Fruit fly (Drosophila melanogaster) whole organism, embryonic: ENCODE measurements around the gene PK1-R.

Experiments used
- Abd-B ChIP-seq: fragments of 200-800 bp; sonication (Bioruptor generic); optimal IDR thresholded peaks from 2 replicates; lab custom pipeline; 2018; ENCODE audit warnings: missing biosample characterization, mild to moderate bottlenecking, missing genetic modification characterization, moderate library complexity
- Atf6 ChIP-seq: fragments of 200-800 bp; sonication (Bioruptor generic); IDR thresholded peaks from 2 replicates; pipeline ENCODE4 v1.3.6; 2022; ENCODE audit warnings: missing biosample characterization, missing genetic modification characterization
- B-H1 ChIP-seq: fragments of 200-800 bp; sonication (Bioruptor generic); IDR thresholded peaks from 3 replicates; pipeline ENCODE4 v1.3.6; 2022; ENCODE audit warnings: missing biosample characterization, missing genetic modification characterization
- CG10654 ChIP-seq: fragments of 200-800 bp; sonication (Bioruptor generic); optimal IDR thresholded peaks from 2 replicates; lab custom pipeline; 2016; ENCODE audit warnings: missing biosample characterization, missing genetic modification characterization
- CG12236 ChIP-seq: fragments of 200-800 bp; sonication (Bioruptor generic); optimal IDR thresholded peaks from 2 replicates; lab custom pipeline; 2016; ENCODE audit warnings: missing biosample characterization, missing genetic modification characterization
- CG13775 ChIP-seq: fragments of 200-800 bp; sonication (Bioruptor generic); optimal IDR thresholded peaks from 3 replicates; lab custom pipeline; 2017; ENCODE audit warnings: missing biosample characterization, mild to moderate bottlenecking, missing genetic modification characterization
- CG14014 ChIP-seq: fragments of 200-800 bp; sonication (Bioruptor generic); IDR thresholded peaks from 2 replicates; pipeline ENCODE4 v1.3.6; 2022; ENCODE audit warnings: missing biosample characterization, missing genetic modification characterization
- CG15011 ChIP-seq: fragments of 200-800 bp; sonication (Bioruptor generic); optimal IDR thresholded peaks from 3 replicates; lab custom pipeline; 2018; ENCODE audit warnings: missing biosample characterization, mild to moderate bottlenecking, missing genetic modification characterization
- CG1529 ChIP-seq: fragments of 200-800 bp; sonication (Bioruptor generic); optimal IDR thresholded peaks from 3 replicates; lab custom pipeline; 2018; ENCODE audit warnings: missing biosample characterization, missing genetic modification characterization
- CG18599 ChIP-seq: fragments of 200-800 bp; sonication (Bioruptor generic); optimal IDR thresholded peaks from 3 replicates; lab custom pipeline; 2017; ENCODE audit warnings: missing biosample characterization, missing genetic modification characterization, mild to moderate bottlenecking, moderate library complexity, missing genetic modification reagents
- CG2116 ChIP-seq: fragments of 200-800 bp; sonication (Bioruptor generic); optimal IDR thresholded peaks from 3 replicates; lab custom pipeline; 2018; ENCODE audit warnings: missing biosample characterization, mild to moderate bottlenecking, missing genetic modification characterization
- CG30431 ChIP-seq: fragments of 200-800 bp; sonication (Bioruptor generic); optimal IDR thresholded peaks from 2 replicates; lab custom pipeline; 2017; ENCODE audit warnings: missing biosample characterization, missing genetic modification characterization
- CG32532 ChIP-seq: fragments of 200-800 bp; sonication (Bioruptor generic); IDR thresholded peaks from 2 replicates; pipeline ENCODE4 v1.3.6; 2022; ENCODE audit warnings: missing biosample characterization, missing genetic modification characterization
- CG32767 ChIP-seq: fragments of 200-800 bp; sonication (Bioruptor generic); IDR thresholded peaks from 2 replicates; pipeline ENCODE4 v1.3.6; 2022; ENCODE audit warnings: missing biosample characterization, missing genetic modification characterization
- CG3726 ChIP-seq: fragments of 200-800 bp; sonication (Bioruptor generic); IDR thresholded peaks from 3 replicates; pipeline ENCODE4, ENCODE4 v1.3.6; 2022; ENCODE audit warnings: missing biosample characterization, missing genetic modification characterization
- CG6654 ChIP-seq: fragments of 200-800 bp; sonication (Bioruptor generic); optimal IDR thresholded peaks from 2 replicates; lab custom pipeline; 2017; ENCODE audit warnings: missing biosample characterization, mild to moderate bottlenecking, missing genetic modification characterization
- CG6791 ChIP-seq: fragments of 200-800 bp; sonication (Bioruptor generic); IDR thresholded peaks from 3 replicates; pipeline ENCODE4 v1.3.6; 2022; ENCODE audit warnings: missing biosample characterization, missing genetic modification characterization; ENCODE audit not compliant: partially characterized antibody
- CG6854 ChIP-seq: fragments of 200-800 bp; sonication (Bioruptor generic); optimal IDR thresholded peaks from 3 replicates; lab custom pipeline; 2017; ENCODE audit warnings: missing biosample characterization, mild to moderate bottlenecking, missing genetic modification characterization
- CG8281 ChIP-seq: fragments of 200-800 bp; sonication (Bioruptor generic); optimal IDR thresholded peaks from 2 replicates; lab custom pipeline; 2018; ENCODE audit warnings: missing biosample characterization, mild to moderate bottlenecking, missing genetic modification characterization, moderate library complexity
- CG8944 ChIP-seq: fragments of 200-800 bp; sonication (Bioruptor generic); optimal IDR thresholded peaks from 3 replicates; lab custom pipeline; 2016; ENCODE audit warnings: missing biosample characterization, missing genetic modification characterization
- CG9437 ChIP-seq: fragments of 200-800 bp; sonication (Bioruptor generic); optimal IDR thresholded peaks from 2 replicates; lab custom pipeline; 2018; ENCODE audit warnings: missing biosample characterization, mild to moderate bottlenecking, missing genetic modification characterization
- CG9817 ChIP-seq: fragments of 200-800 bp; sonication (Bioruptor generic); optimal IDR thresholded peaks from 2 replicates; lab custom pipeline; 2018; ENCODE audit warnings: missing biosample characterization, mild to moderate bottlenecking, missing genetic modification characterization, moderate library complexity
- Camta ChIP-seq: fragments of 200-800 bp; sonication (Bioruptor generic); optimal IDR thresholded peaks from 2 replicates; lab custom pipeline; 2016; ENCODE audit warnings: missing biosample characterization, missing genetic modification characterization
- D19A ChIP-seq: fragments of 200-800 bp; optimal IDR thresholded peaks from 3 replicates; lab custom pipeline; 2019; ENCODE audit warnings: missing biosample characterization, mild to moderate bottlenecking, missing genetic modification characterization, moderate library complexity
- Dref ChIP-seq: fragments of 200-800 bp; sonication (Bioruptor generic); IDR thresholded peaks from 2 replicates; pipeline ENCODE4 v1.3.6; 2022; ENCODE audit warnings: missing biosample characterization, missing genetic modification characterization
- Ets65A ChIP-seq: fragments of 200-800 bp; sonication (Bioruptor generic); peaks from one replicate; lab custom pipeline; 2016; ENCODE audit warnings: missing biosample characterization, missing genetic modification characterization
- Neu2 ChIP-seq: fragments of 200-800 bp; sonication (Bioruptor generic); optimal IDR thresholded peaks from 3 replicates; lab custom pipeline; 2016; ENCODE audit warnings: missing biosample characterization, missing genetic modification characterization, borderline replicate concordance
- ab ChIP-seq: fragments of 200-800 bp; sonication (Bioruptor generic); optimal IDR thresholded peaks from 2 replicates; lab custom pipeline; 2016; ENCODE audit warnings: missing biosample characterization, missing genetic modification characterization
- ac ChIP-seq: fragments of 200-800 bp; sonication (Bioruptor generic); optimal IDR thresholded peaks from 3 replicates; lab custom pipeline; 2017; ENCODE audit warnings: missing biosample characterization, mild to moderate bottlenecking, missing genetic modification characterization
- danr ChIP-seq: fragments of 200-800 bp; sonication (Bioruptor generic); IDR thresholded peaks from 2 replicates; pipeline ENCODE4 v1.3.6; 2022; ENCODE audit warnings: missing biosample characterization, missing genetic modification characterization
- dmrt99B ChIP-seq: fragments of 200-800 bp; sonication (Bioruptor generic); optimal IDR thresholded peaks from 2 replicates; lab custom pipeline; 2018; ENCODE audit warnings: missing biosample characterization, mild to moderate bottlenecking, missing genetic modification characterization, moderate library complexity
- ewg ChIP-seq: fragments of 200-800 bp; sonication (Bioruptor generic); optimal IDR thresholded peaks from 3 replicates; lab custom pipeline; 2017; ENCODE audit warnings: mild to moderate bottlenecking, missing biosample characterization, missing genetic modification reagents, missing genetic modification characterization
- jigr1 ChIP-seq: fragments of 200-800 bp; sonication (Bioruptor generic); IDR thresholded peaks from 3 replicates; pipeline ENCODE4 v1.3.6; 2022; ENCODE audit warnings: missing biosample characterization, missing genetic modification characterization
- jing ChIP-seq: fragments of 200-800 bp; sonication (Bioruptor generic); optimal IDR thresholded peaks from 2 replicates; lab custom pipeline; 2018; ENCODE audit warnings: missing biosample characterization, mild to moderate bottlenecking, missing genetic modification characterization
- lbe ChIP-seq: fragments of 200-800 bp; sonication (Bioruptor generic); optimal IDR thresholded peaks from 2 replicates; lab custom pipeline; 2016; ENCODE audit warnings: missing biosample characterization, mild to moderate bottlenecking, missing genetic modification characterization
- mld ChIP-seq: fragments of 200-800 bp; sonication (Bioruptor generic); IDR thresholded peaks from 3 replicates; pipeline ENCODE4 v1.3.6; 2022; ENCODE audit warnings: missing biosample characterization, missing genetic modification characterization; ENCODE audit not compliant: partially characterized antibody
- otp ChIP-seq: fragments of 200-800 bp; sonication (Bioruptor generic); IDR thresholded peaks from 3 replicates; pipeline ENCODE4, ENCODE4 v1.3.6; 2022; ENCODE audit warnings: missing biosample characterization, missing genetic modification characterization
- pan ChIP-seq, 4 experiments: fragments of >200 bp in 3 of 4; fragments of 200-800 bp in 1 of 4; sonication (Bioruptor generic) in 1 of 4; optimal IDR thresholded peaks in 3 of 4; IDR thresholded peaks in 1 of 4; 2 replicates each; pipeline versions ENCODE4 v1.3.6 to Lab custom; 2017 to 2022; ENCODE audit warnings: missing biosample characterization in 2 of 4, missing genetic modification characterization in 2 of 4, mixed read lengths in 1 of 4
- prd ChIP-seq, 3 experiments: fragments of >200 bp in 2 of 3; fragments of 200-800 bp in 1 of 3; sonication (Bioruptor generic) in 1 of 3; optimal IDR thresholded peaks in 2 of 3; IDR thresholded peaks in 1 of 3; 2 replicates in 2 of 3; 3 replicates in 1 of 3; pipeline versions ENCODE4 v1.3.6 to Lab custom; 2017 to 2022; ENCODE audit warnings: missing biosample characterization in 1 of 3, missing genetic modification characterization in 1 of 3
- rib ChIP-seq: fragments of 200-800 bp; sonication (Bioruptor generic); IDR thresholded peaks from 2 replicates; pipeline ENCODE4 v1.3.6; 2022; ENCODE audit warnings: missing biosample characterization, missing genetic modification characterization
- ro ChIP-seq: fragments of 200-800 bp; sonication (Bioruptor generic); IDR thresholded peaks from 2 replicates; pipeline ENCODE4 v1.3.6; 2022; ENCODE audit warnings: missing biosample characterization, missing genetic modification characterization
- sc ChIP-seq, 3 experiments: fragments of >200 bp in 2 of 3; fragments of 200-800 bp in 1 of 3; sonication (Bioruptor generic) in 1 of 3; optimal IDR thresholded peaks; 2 replicates in 2 of 3; 3 replicates in 1 of 3; lab custom pipeline; 2017; ENCODE audit warnings: mild to moderate bottlenecking in 1 of 3, missing biosample characterization in 1 of 3, missing genetic modification characterization in 1 of 3, missing genetic modification reagents in 1 of 3
- sens ChIP-seq: fragments of 200-800 bp; sonication (Bioruptor generic); peaks from one replicate; lab custom pipeline; 2016; ENCODE audit warnings: missing biosample characterization, missing genetic modification characterization
- shn ChIP-seq: fragments of 200-800 bp; sonication (Bioruptor generic); optimal IDR thresholded peaks from 3 replicates; lab custom pipeline; 2016; ENCODE audit warnings: missing biosample characterization, missing genetic modification characterization
- slbo ChIP-seq: fragments of 200-800 bp; sonication (Bioruptor generic); IDR thresholded peaks from 2 replicates; pipeline ENCODE4 v1.3.6; 2022; ENCODE audit warnings: missing biosample characterization, missing genetic modification characterization
- so ChIP-seq: fragments of 200-800 bp; sonication (Bioruptor generic); IDR thresholded peaks from 3 replicates; pipeline ENCODE4 v1.3.6; 2022; ENCODE audit warnings: missing biosample characterization, missing genetic modification characterization
- ssp ChIP-seq: fragments of 200-800 bp; sonication (Bioruptor generic); IDR thresholded peaks from 2 replicates; pipeline ENCODE4 v1.3.6; 2022; ENCODE audit warnings: missing biosample characterization, missing genetic modification characterization
- unc-4 ChIP-seq: fragments of 200-800 bp; sonication (Bioruptor generic); IDR thresholded peaks from 2 replicates; pipeline ENCODE4 v1.3.6; 2022; ENCODE audit warnings: missing biosample characterization, missing genetic modification characterization; ENCODE audit not compliant: partially characterized antibody

The PK1-R gene

DNA sequence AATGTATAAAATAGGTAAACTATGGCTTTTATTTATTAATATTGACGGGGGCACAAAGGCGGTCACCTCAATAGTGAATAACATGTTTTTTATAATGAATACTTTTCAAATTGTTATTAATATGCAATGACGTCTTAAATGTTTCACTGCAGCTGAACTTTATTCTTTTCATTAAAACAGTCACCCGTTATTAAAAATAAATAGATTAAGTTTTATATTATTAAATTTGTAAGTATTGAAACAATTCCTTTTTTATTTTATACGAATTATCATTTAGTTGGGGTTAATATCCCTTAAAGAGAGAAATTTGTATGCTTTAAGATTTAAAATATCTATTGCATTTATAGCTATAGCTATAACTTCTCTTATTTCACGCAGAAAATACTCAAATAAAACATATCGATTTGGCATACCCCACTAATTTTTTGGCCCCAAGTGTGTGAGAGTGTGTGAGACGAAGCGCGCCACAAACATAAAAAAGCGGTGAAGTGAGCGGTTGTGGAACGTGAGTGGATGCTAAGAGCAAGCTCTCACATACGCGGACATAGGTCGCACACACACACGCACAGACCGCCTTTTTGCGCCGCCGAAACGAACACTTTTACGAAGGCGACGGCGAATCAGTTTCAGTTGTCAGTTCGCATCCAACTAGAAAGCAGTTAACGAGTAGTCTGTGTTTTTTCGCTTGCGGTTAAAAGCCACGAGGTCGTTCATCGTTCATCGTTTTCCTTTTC lies 46.4 kb downstream of the PK1-R start, which contains the start of gene foxo (continued):
- TF ChIP-seq CG18599 (GFP tag; lab: Kevin White, UChicago) (peak; percentile 90), B-H1 (GFP tag; lab: Robert Waterston, UW) (no peak), so (peak; percentile 46; the same call in 1 of the 3 replicates), CG9817 (tag; lab: Kevin White, UChicago) (peak; percentile 75), otp (GFP tag; lab: Robert Waterston, UW) (no peak), CG12236 (GFP tag; lab: Kevin White, UChicago) (no peak), CG6654 (GFP tag; lab: Kevin White, UChicago) (peak; percentile 64), dmrt99B (tag; lab: Kevin White, UChicago) (peak; percentile 91), ewg (GFP tag; lab: Kevin White, UChicago) (peak; percentile 72), danr (GFP tag; lab: Robert Waterston, UW) (no peak), CG10654 (GFP tag; lab: Kevin White, UChicago) (peak; percentile 57), Atf6 (GFP tag; lab: Robert Waterston, UW) (peak; percentile 73), CG6854 (GFP tag; lab: Kevin White, UChicago) (peak; percentile 86), prd (optimal IDR thresholded peaks at IDR 0.05; lab: Kevin White, UChicago) (no peak), prd (GFP tag; IDR thresholded peaks at IDR 0.05; lab: Robert Waterston, UW) (peak; percentile 61), unc-4 (GFP tag; lab: Robert Waterston, UW) (no peak), CG3726 (no peak), jing (GFP tag; lab: Kevin White, UChicago) (peak; percentile 9), pan (optimal IDR thresholded peaks at IDR 0.05; lab: Kevin White, UChicago) (no peak), pan (GFP tag; optimal IDR thresholded peaks at IDR 0.05 in 1 of 2, IDR thresholded peaks at IDR 0.05 in 1 of 2) (peak in 1 of 2 experiments; percentile 55), Dref (GFP tag; lab: Robert Waterston, UW) (no peak), jigr1 (no peak), sens (peak; percentile 82), D19A (tag; lab: Kevin White, UChicago) (peak; percentile 81), ab (GFP tag; lab: Kevin White, UChicago) (no peak), slbo (GFP tag; lab: Robert Waterston, UW) (peak; percentile 53), CG14014 (GFP tag; lab: Robert Waterston, UW) (peak; percentile 44), CG32532 (GFP tag; lab: Robert Waterston, UW) (peak; percentile 76), CG9437 (peak; percentile 84), CG13775 (peak; percentile 82), CG2116 (GFP tag; lab: Kevin White, UChicago) (peak; percentile 56), rib (GFP tag; lab: Robert Waterston, UW) (peak; percentile 72), mld (GFP tag; lab: Robert Waterston, UW) (no peak), CG30431 (peak; percentile 31), sc (optimal IDR thresholded peaks at IDR 0.05; lab: Kevin White, UChicago) (no peak), sc (GFP tag; optimal IDR thresholded peaks at IDR 0.05; lab: Kevin White, UChicago) (peak; percentile 59), CG15011 (GFP tag; lab: Kevin White, UChicago) (peak; percentile 79), lbe (GFP tag; lab: Kevin White, UChicago) (peak; percentile 20), Abd-B (peak; percentile 69), Camta (GFP tag; lab: Kevin White, UChicago) (peak; percentile 31), shn (GFP tag; lab: Kevin White, UChicago) (no peak), CG8281 (peak; percentile 66), CG6791 (no peak), CG32767 (GFP tag; lab: Robert Waterston, UW) (peak; percentile 48; the same call in 1 of the 2 replicates), CG1529 (GFP tag; lab: Kevin White, UChicago) (peak; percentile 59), Ets65A (GFP tag; lab: Kevin White, UChicago) (peak; percentile 85), Neu2 (GFP tag; lab: Kevin White, UChicago) (no peak), ac (GFP tag; lab: Kevin White, UChicago) (no peak), ro (GFP tag; lab: Robert Waterston, UW) (no peak), CG8944 (GFP tag; lab: Kevin White, UChicago) (no peak), ssp (peak; percentile 36; the same call in 1 of the 2 replicates)
